Fruit fly (Drosophila melanogaster) Kc167 (cell line): ENCODE measurements around the gene CG15576.

Source experiments
- Myc ChIP-seq: fragments of >200 bp; optimal IDR thresholded peaks from 2 replicates; lab custom pipeline; 2017; ENCODE audit warnings: missing external identifiers
- Sin3A ChIP-seq: fragments of >200 bp; optimal IDR thresholded peaks from 2 replicates; lab custom pipeline; 2018; ENCODE audit warnings: missing external identifiers
- h ChIP-seq: fragments of >200 bp; optimal IDR thresholded peaks from 3 replicates; lab custom pipeline; 2018; ENCODE audit warnings: missing external identifiers
- insv ChIP-seq: fragments of >200 bp; optimal IDR thresholded peaks from 3 replicates; lab custom pipeline; 2018; ENCODE audit warnings: missing external identifiers
- psq ChIP-seq: fragments of >200 bp; optimal IDR thresholded peaks from 2 replicates; lab custom pipeline; 2017; ENCODE audit warnings: missing external identifiers
- ttk ChIP-seq: sonication (Bioruptor generic); optimal IDR thresholded peaks from 2 replicates; lab custom pipeline; 2017; ENCODE audit warnings: missing external identifiers

The CG15576 gene

DNA sequence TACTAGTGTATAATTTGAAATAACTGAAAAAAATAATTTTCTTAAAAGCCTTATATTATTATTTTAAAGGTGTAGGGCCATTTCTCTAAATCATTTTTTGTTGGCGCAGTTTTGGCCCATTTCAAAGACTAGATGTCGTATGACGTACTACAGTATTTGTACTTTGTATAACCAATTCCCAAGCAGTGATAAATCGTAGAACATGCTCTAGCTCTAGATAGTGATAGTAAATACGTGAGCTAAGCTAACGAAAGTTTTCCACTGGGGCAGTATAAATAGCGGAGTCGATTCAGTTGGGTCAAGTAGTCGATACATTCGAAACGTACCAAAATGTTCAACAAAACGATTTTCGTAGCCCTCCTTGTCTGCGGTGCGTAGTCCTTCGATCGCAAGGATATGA, 5.6 kb downstream of the CG15576 start, which contains the start of gene CG43134:
Gene CG43134, plus strand, starts transcription at position 301 of the 400 bp plus-strand sequence.
- no peak for TF ChIP-seq h (lab: Kevin White, UChicago)
- TF ChIP-seq ttk (lab: Kevin White, UChicago): no peak
- TF ChIP-seq Sin3A: no peak
- no peak for TF ChIP-seq psq (lab: Kevin White, UChicago)
- TF ChIP-seq insv (lab: Kevin White, UChicago): no peak
- TF ChIP-seq Myc (lab: Kevin White, UChicago): no peak

DNA sequence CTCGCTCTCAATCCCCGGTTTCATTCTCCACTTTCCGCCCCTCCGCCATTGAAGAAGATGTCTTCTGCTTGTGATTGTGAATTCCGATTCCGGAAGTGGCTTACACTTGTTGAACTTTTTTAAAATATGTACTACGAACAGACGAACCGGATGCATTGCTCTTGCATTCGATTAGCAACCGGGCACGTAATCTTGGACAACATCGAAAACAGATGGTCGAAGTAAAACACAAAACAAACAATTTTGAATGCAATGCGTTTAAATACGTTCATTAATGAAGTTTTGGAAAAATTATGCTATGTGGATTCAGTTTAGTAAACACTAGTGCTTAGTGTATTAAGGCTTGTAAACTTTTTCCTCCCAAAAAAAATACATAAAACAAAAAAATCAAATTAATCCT, 6.6 kb downstream of the CG15576 start, which contains the start of gene Muc4B:
Gene Muc4B, minus strand, starts transcription at position 101 of the 400 bp plus-strand sequence.
- TF ChIP-seq insv (lab: Kevin White, UChicago) (no peak), Myc (lab: Kevin White, UChicago) (no peak), h (lab: Kevin White, UChicago) (no peak), Sin3A (no peak), psq (lab: Kevin White, UChicago) (no peak), ttk (lab: Kevin White, UChicago) (no peak)

DNA sequence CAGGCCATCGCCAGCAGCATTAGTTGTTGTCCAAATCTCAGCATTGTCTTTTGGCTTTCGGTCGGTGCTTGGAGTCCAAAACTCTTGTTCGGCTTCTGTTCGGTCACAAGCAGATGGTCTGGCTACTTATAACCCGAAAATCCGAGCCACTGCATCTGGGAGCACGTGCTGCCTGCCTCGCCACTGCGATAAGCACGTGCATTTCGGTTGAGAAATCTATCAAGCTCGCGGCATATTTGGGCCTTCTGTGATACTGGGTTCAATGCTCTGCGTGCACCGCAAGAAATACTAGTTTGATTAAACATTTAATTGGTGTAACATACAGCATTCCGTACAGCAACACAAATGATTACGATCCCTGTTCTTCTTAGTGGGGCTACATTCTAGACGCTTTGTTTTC, 9.9 kb downstream of the CG15576 start, which contains the start of gene Femcoat:
Gene Femcoat, minus strand, starts transcription at position 101 of the 400 bp plus-strand sequence.
- TF ChIP-seq Myc (lab: Kevin White, UChicago) (no peak), ttk (lab: Kevin White, UChicago) (no peak), insv (lab: Kevin White, UChicago) (no peak), Sin3A (no peak), psq (lab: Kevin White, UChicago) (no peak), h (lab: Kevin White, UChicago) (no peak)

DNA sequence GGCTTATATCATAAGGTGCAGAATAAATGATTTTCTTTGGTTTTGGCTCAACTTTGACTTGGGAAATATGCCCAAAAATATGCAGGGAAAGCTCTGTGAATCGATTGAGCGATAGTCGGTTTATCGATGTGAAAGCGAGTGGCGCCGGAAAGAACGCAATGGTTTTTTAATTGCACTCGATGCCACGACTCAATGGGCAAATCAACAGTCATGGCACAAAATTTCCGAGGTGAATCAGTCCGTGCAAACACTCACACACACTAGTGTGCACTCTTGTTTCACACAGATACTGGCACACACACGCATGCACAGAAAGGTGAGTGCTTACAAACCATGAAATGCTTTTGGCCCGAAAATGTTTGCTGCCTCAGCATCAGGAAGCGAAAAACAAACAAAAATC, 12.4 kb downstream of the CG15576 start:
- no peak for TF ChIP-seq insv (lab: Kevin White, UChicago)
- no peak for TF ChIP-seq psq (lab: Kevin White, UChicago)
- no peak for TF ChIP-seq h (lab: Kevin White, UChicago)

DNA sequence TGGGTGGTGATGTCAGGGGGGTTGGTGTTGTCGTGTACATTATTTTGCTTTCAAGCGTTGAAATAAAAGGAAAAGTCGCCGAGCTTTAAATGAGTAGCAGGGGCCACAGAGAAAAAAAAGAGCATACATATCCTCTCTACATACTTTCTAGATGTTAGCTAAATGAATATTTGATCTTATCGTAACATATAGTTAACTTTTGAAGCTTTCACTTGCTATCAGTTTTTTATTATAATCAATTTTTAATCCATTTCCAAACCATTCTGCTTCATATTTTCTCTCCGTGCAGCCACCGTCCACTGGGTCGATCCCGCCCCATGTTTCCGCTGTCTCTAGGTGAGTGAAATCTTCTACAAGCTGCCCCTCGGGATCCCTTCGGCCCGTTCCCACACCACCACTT, 27.6 kb downstream of the CG15576 start:
- no peak for TF ChIP-seq h (lab: Kevin White, UChicago)
- no peak for TF ChIP-seq Myc (lab: Kevin White, UChicago)
- TF ChIP-seq psq (lab: Kevin White, UChicago): no peak
- no peak for TF ChIP-seq ttk (lab: Kevin White, UChicago)
- no peak for TF ChIP-seq insv (lab: Kevin White, UChicago)
- TF ChIP-seq Sin3A: no peak

DNA sequence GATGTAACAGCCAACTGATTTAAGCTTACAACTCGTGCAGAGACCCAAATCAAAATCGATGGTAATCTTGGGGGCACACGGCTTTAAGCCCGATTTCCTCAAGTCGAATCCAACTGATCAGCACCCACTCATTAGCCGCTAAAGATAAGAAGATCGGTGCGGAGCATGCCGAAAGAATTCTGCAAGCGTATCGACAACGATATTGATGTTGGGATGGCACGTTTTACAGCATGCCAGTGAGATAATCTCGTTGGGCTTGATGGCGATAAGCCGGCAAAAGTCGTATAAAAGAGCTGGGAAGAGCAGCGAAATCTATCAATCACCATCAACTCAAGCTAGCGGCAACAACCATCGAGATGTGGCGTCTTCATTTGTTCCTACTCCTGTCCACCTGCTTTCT, 34.7 kb downstream of the CG15576 start, which contains the start of gene CG15570:
Gene CG15570, plus strand, starts transcription at position 301 of the 400 bp plus-strand sequence.
- TF ChIP-seq Myc (lab: Kevin White, UChicago) (no peak), Sin3A (no peak), h (lab: Kevin White, UChicago) (no peak), insv (lab: Kevin White, UChicago) (no peak), psq (lab: Kevin White, UChicago) (no peak), ttk (lab: Kevin White, UChicago) (no peak)

DNA sequence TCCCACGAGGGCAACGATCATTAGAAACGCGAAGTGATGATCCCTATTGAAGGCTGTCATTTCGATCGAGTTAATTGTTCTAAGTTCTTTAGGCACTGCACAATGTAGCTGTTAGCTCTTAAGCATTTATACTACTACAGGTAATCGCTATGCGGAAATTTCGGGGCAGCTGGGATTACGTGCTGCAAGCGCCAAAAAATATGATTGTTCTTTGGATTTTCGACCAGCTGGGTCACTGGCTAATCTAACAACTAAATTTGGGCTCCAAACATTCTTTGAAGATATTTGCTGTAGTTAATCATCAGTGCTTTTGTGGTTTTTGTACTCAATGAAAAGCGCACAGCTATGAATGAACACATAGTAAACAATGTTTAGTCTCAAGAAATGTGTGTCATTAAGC, 35.3 kb downstream of the CG15576 start, which contains the start of gene CG15571:
Gene CG15571, minus strand, starts transcription at position 101 of the 400 bp plus-strand sequence.
- TF ChIP-seq psq (lab: Kevin White, UChicago) (no peak), Sin3A (no peak), Myc (lab: Kevin White, UChicago) (no peak), ttk (lab: Kevin White, UChicago) (no peak), h (lab: Kevin White, UChicago) (no peak), insv (lab: Kevin White, UChicago) (no peak)

DNA sequence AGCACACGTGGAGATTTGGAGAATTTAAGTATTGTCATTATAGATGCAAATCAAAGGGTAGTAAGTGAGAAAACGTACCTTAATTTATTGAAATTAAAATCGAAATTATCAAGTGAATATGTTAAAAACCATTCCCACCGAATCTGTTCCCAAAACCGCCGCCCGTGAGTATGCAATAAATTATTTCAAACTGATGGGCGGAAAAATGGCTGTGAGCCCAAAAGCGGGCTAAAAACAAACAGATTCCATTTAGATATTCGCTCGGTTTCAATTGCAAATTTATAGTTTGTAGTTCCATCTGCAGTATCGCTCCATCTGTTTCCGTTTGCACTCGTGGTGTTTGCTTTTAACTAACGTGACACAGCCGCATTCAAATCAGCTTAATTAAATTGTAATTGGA, 38.2 kb downstream of the CG15576 start:
- TF ChIP-seq ttk (lab: Kevin White, UChicago) (no peak), Sin3A (no peak), h (lab: Kevin White, UChicago) (no peak), insv (lab: Kevin White, UChicago) (no peak), Myc (lab: Kevin White, UChicago) (no peak), psq (lab: Kevin White, UChicago) (no peak)

DNA sequence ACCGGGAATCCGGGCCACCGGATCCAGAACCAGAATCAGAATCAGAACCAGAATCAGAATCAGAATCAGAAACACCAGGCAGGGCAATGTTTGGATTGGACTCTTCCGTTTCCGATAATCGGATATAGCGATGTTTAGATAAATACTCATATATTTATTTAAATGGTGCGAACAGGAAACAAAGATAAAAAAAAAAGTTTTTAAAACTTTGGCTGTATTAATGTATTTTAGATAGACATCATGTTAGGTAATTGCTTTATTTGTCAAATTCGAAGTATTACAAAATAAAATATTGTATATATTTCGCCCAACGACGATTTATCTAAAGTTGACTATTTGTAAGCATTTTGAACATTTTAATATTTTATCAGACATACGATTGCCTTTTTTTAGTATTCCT, 39.9 kb downstream of the CG15576 start, which contains the start of gene CG43288:
Gene CG43288, plus strand, starts transcription at position 301 of the 400 bp plus-strand sequence.
- TF ChIP-seq h (lab: Kevin White, UChicago) (no peak), Sin3A (no peak), insv (lab: Kevin White, UChicago) (no peak), psq (lab: Kevin White, UChicago) (no peak), ttk (lab: Kevin White, UChicago) (no peak), Myc (lab: Kevin White, UChicago) (no peak)

DNA sequence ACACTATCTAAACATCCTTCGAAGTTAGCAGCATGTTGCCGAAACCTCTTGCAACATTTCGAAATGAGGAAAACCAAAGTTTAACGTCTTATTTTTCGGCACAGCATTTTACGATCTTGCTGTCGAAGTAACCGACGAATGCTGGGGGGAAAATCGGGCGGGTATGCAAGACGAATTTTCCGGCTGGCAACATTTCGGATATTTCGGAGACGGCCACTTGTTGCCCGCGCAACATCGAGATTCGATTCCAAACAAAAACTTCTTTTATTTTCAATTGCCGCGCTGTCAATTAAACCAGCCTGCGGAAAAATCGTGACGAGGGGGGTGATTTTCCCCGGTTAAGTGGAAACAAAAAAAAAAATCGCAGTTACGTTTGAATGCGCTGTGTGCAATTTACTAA, 45.8 kb downstream of the CG15576 start:
- no peak for TF ChIP-seq ttk (lab: Kevin White, UChicago)
- TF ChIP-seq Sin3A: no peak
- TF ChIP-seq insv (lab: Kevin White, UChicago): no peak
- TF ChIP-seq Myc (lab: Kevin White, UChicago): no peak
- TF ChIP-seq h (lab: Kevin White, UChicago): no peak
- TF ChIP-seq psq (lab: Kevin White, UChicago): no peak

DNA sequence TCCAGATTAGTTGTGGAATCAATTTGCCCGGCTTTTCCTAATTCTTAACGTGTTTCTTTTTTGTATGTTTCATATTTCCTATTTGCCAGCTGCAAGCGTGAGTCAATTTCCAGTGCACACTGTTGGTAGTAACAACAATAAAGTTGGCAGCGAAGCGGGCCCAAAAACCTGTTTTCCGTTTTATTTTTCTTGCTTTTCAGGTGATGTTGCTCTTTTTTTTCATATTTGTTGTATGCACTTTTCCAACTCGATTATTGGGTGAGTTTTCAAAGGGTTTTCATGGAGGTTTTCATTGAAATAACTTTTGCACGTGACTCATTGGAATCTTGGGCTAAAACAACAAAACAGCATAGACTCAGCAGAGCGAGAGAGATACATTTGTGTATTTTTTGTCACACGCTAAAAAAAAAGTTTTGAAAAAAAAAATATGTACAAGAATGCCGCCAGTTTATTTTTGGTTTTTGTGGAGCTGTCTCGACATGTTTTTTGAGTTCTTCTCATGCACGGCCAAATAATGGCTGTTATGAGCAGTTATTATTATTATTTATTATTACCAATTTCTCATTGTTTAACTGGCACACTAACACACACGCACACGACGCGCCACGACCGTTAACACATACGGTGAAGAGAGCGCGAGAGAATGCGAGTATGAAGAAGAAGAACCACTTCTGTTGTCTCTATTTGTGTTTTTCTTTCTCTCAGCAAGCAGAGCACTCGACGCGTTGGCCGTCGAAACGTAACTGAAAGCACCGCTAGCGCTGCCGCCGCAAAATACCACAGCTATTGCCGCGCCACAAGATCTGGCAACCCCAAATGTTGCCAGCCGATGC, 47.0 kb downstream of the CG15576 start, which contains the start of gene Fas2:
Gene Fas2, minus strand, starts transcription at position 748 of the 833 bp plus-strand sequence.
- no peak for TF ChIP-seq insv (lab: Kevin White, UChicago)
- TF ChIP-seq Myc (lab: Kevin White, UChicago): no peak
- TF ChIP-seq Sin3A: no peak
- TF ChIP-seq psq (lab: Kevin White, UChicago): no peak
- no peak for TF ChIP-seq ttk (lab: Kevin White, UChicago)
- TF ChIP-seq h (lab: Kevin White, UChicago): no peak
